Fruit fly (Drosophila melanogaster) whole organism, adult: ENCODE data around the gene CG9961.

ENCODE experiments used
- CG11617 ChIP-seq: fragments of 200-800 bp; sonication (Bioruptor generic); optimal IDR thresholded peaks from 2 replicates; lab custom pipeline; 2017; ENCODE audit warnings: mild to moderate bottlenecking, missing biosample characterization, missing genetic modification reagents, missing genetic modification characterization
- CG12768 ChIP-seq: fragments of 200-800 bp; sonication (Bioruptor generic); optimal IDR thresholded peaks from 2 replicates; lab custom pipeline; 2017; ENCODE audit warnings: missing biosample characterization, missing genetic modification characterization, mild to moderate bottlenecking, moderate library complexity, missing genetic modification reagents
- CG14711 ChIP-seq: fragments of 200-800 bp; sonication (Bioruptor generic); optimal IDR thresholded peaks from 2 replicates; lab custom pipeline; 2018; ENCODE audit warnings: missing biosample characterization, mild to moderate bottlenecking, missing genetic modification characterization, moderate library complexity
- CG1620 ChIP-seq: fragments of 200-800 bp; sonication (Bioruptor generic); optimal IDR thresholded peaks from 2 replicates; lab custom pipeline; 2016; ENCODE audit warnings: missing biosample characterization, missing genetic modification characterization
- CG33017 ChIP-seq: fragments of 200-800 bp; sonication (Bioruptor generic); optimal IDR thresholded peaks from 2 replicates; lab custom pipeline; 2018; ENCODE audit warnings: missing biosample characterization, mild to moderate bottlenecking, missing genetic modification characterization, moderate library complexity
- CG5204 ChIP-seq: fragments of 200-800 bp; sonication (Bioruptor generic); optimal IDR thresholded peaks from 2 replicates; lab custom pipeline; 2016; ENCODE audit warnings: missing biosample characterization, missing genetic modification characterization
- CG7045 ChIP-seq: fragments of 200-800 bp; sonication (Bioruptor generic); optimal IDR thresholded peaks from 2 replicates; lab custom pipeline; 2017; ENCODE audit warnings: missing biosample characterization, mild to moderate bottlenecking, missing genetic modification characterization
- CG7101 ChIP-seq: fragments of 200-800 bp; sonication (Bioruptor generic); optimal IDR thresholded peaks from 2 replicates; lab custom pipeline; 2018; ENCODE audit warnings: missing biosample characterization, mild to moderate bottlenecking, missing genetic modification characterization, moderate library complexity
- Clk ChIP-seq: fragments of 200-800 bp; sonication (Bioruptor generic); optimal IDR thresholded peaks from 2 replicates; lab custom pipeline; 2017; ENCODE audit warnings: missing biosample characterization, missing genetic modification characterization
- Crg-1 ChIP-seq: fragments of 200-800 bp; sonication (Bioruptor generic); optimal IDR thresholded peaks from 2 replicates; lab custom pipeline; 2016; ENCODE audit warnings: missing biosample characterization, missing genetic modification characterization
- Hr96 ChIP-seq: fragments of 200-800 bp; sonication (Bioruptor generic); optimal IDR thresholded peaks from 2 replicates; lab custom pipeline; 2016; ENCODE audit warnings: missing biosample characterization, missing genetic modification characterization
- Mnt ChIP-seq: fragments of 200-800 bp; sonication (Bioruptor generic); optimal IDR thresholded peaks from 2 replicates; lab custom pipeline; 2016; ENCODE audit warnings: missing biosample characterization, mild to moderate bottlenecking, missing genetic modification characterization
- bab1 ChIP-seq: fragments of 200-800 bp; sonication (Bioruptor generic); optimal IDR thresholded peaks from 3 replicates; lab custom pipeline; 2019; ENCODE audit warnings: missing biosample characterization, mild to moderate bottlenecking, missing genetic modification characterization, moderate library complexity
- cic ChIP-seq: fragments of 200-800 bp; sonication (Bioruptor generic); optimal IDR thresholded peaks from 2 replicates; lab custom pipeline; 2017; ENCODE audit warnings: missing biosample characterization, mild to moderate bottlenecking, missing genetic modification characterization, moderate library complexity
- cnc ChIP-seq, 2 experiments: fragments of >200 bp; optimal IDR thresholded peaks; 2 replicates each; lab custom pipeline; 2017
- kay ChIP-seq: fragments of 200-800 bp; sonication (Bioruptor generic); peaks from one replicate; lab custom pipeline; 2016; ENCODE audit warnings: missing biosample characterization, missing genetic modification characterization, borderline replicate concordance
- ovo ChIP-seq: fragments of 200-800 bp; sonication (Bioruptor generic); optimal IDR thresholded peaks from 2 replicates; lab custom pipeline; 2016; ENCODE audit warnings: missing biosample characterization, missing genetic modification characterization
- pad ChIP-seq: fragments of 200-800 bp; sonication (Bioruptor generic); optimal IDR thresholded peaks from 3 replicates; lab custom pipeline; 2017; ENCODE audit warnings: missing biosample characterization, missing genetic modification characterization, mild to moderate bottlenecking, moderate library complexity, missing genetic modification reagents
- tj ChIP-seq: fragments of 200-800 bp; sonication (Bioruptor generic); optimal IDR thresholded peaks from 3 replicates; lab custom pipeline; 2017; ENCODE audit warnings: missing biosample characterization, mild to moderate bottlenecking, missing genetic modification characterization, moderate library complexity
- toe ChIP-seq: fragments of 200-800 bp; sonication (Bioruptor generic); optimal IDR thresholded peaks from 2 replicates; lab custom pipeline; 2016; ENCODE audit warnings: missing biosample characterization, missing genetic modification characterization

CG9961 gene

dm6 chr2L:2744852-2745251 is at the start of gene CG9961, which contains the start of gene Cwc25:
TSS of gene CG9961 (minus strand) at chr2L:2744934.
TSS of gene Cwc25 (plus strand) at chr2L:2745098.
- TF ChIP-seq CG14711 (tag; lab: Kevin White, UChicago) (peak; percentile 3), Crg-1 (GFP tag; lab: Kevin White, UChicago) (no peak), CG11617 (GFP tag; lab: Kevin White, UChicago) (no peak)

- TF ChIP-seq Hr96 (GFP tag; lab: Kevin White, UChicago) (no peak), toe (GFP tag; lab: Kevin White, UChicago) (no peak), cic (GFP tag; lab: Kevin White, UChicago) (no peak), CG12768 (no peak), bab1 (GFP tag; lab: Kevin White, UChicago) (no peak), CG5204 (no peak), Crg-1 (GFP tag; lab: Kevin White, UChicago) (no peak), ovo (GFP tag; lab: Kevin White, UChicago) (no peak), cnc (optimal IDR thresholded peaks at IDR 0.05; lab: Kevin White, UChicago) (no peak), kay (GFP tag; lab: Kevin White, UChicago) (no peak), Clk (GFP tag; lab: Kevin White, UChicago) (no peak), tj (no peak), Mnt (no peak), CG11617 (GFP tag; lab: Kevin White, UChicago) (no peak), CG7101 (tag; lab: Kevin White, UChicago) (no peak), CG7045 (GFP tag; lab: Kevin White, UChicago) (no peak), CG14711 (tag; lab: Kevin White, UChicago) (no peak)
Observed at dm6 chr2L:2782790-2783189, 38.1 kb upstream of the CG9961 start.

- TF ChIP-seq cnc (optimal IDR thresholded peaks at IDR 0.05; lab: Kevin White, UChicago) (no peak), CG7045 (GFP tag; lab: Kevin White, UChicago) (no peak), CG14711 (tag; lab: Kevin White, UChicago) (no peak), tj (no peak), bab1 (GFP tag; lab: Kevin White, UChicago) (no peak), CG7101 (tag; lab: Kevin White, UChicago) (no peak), CG33017 (tag; lab: Kevin White, UChicago) (no peak)
Observed at dm6 chr2L:2771676-2772075, 26.9 kb upstream of the CG9961 start, which contains the start of gene CG15399. TSS of gene CG15399 (minus strand) at chr2L:2771776.

dm6 chr2L:2769476-2770185 is 24.9 kb upstream of the CG9961 start, which contains the start of the genes colt and HINT1:
TSS of gene colt (minus strand) at chr2L:2770069.
TSS of gene HINT1 (plus strand) at chr2L:2770135.
- TF ChIP-seq Clk (GFP tag; lab: Kevin White, UChicago) (peak; percentile 56), cnc (optimal IDR thresholded peaks at IDR 0.05; lab: Kevin White, UChicago) (no peak), CG7045 (GFP tag; lab: Kevin White, UChicago) (peak; percentile 56), Crg-1 (GFP tag; lab: Kevin White, UChicago) (no peak), CG7101 (tag; lab: Kevin White, UChicago) (peak; percentile 40), CG12768 (peak; percentile 92), CG1620 (GFP tag; lab: Kevin White, UChicago) (peak; percentile 23), tj (peak; percentile 61), CG14711 (tag; lab: Kevin White, UChicago) (peak; percentile 52), CG5204 (no peak), Mnt (peak; percentile 50), toe (GFP tag; lab: Kevin White, UChicago) (peak; percentile 83), pad (GFP tag; lab: Kevin White, UChicago) (peak; percentile 15), CG33017 (tag; lab: Kevin White, UChicago) (peak; percentile 27), CG11617 (GFP tag; lab: Kevin White, UChicago) (peak; percentile 77), cic (GFP tag; lab: Kevin White, UChicago) (peak; percentile 59), Hr96 (GFP tag; lab: Kevin White, UChicago) (peak; percentile 76), kay (GFP tag; lab: Kevin White, UChicago) (no peak), ovo (GFP tag; lab: Kevin White, UChicago) (peak; percentile 20), bab1 (GFP tag; lab: Kevin White, UChicago) (peak; percentile 10)

- TF ChIP-seq bab1 (GFP tag; lab: Kevin White, UChicago) (peak; percentile 65), toe (GFP tag; lab: Kevin White, UChicago) (no peak), cic (GFP tag; lab: Kevin White, UChicago) (peak; percentile 60)
Observed at dm6 chr2L:2767627-2768026, 22.9 kb upstream of the CG9961 start, which contains the start of the genes Taf10b and Taf10. TSS of gene Taf10b (minus strand) at chr2L:2767845. TSS of gene Taf10 (plus strand) at chr2L:2767890.

- TF ChIP-seq bab1 (GFP tag; lab: Kevin White, UChicago) (peak; percentile 91), CG5204 (no peak), CG7045 (GFP tag; lab: Kevin White, UChicago) (peak; percentile 95), CG1620 (GFP tag; lab: Kevin White, UChicago) (peak; percentile 84), CG11617 (GFP tag; lab: Kevin White, UChicago) (peak; percentile 90), cnc (optimal IDR thresholded peaks at IDR 0.05; lab: Kevin White, UChicago) (no peak), CG12768 (peak; percentile 91), tj (peak; percentile 78), Hr96 (GFP tag; lab: Kevin White, UChicago) (peak; percentile 87), ovo (GFP tag; lab: Kevin White, UChicago) (peak; percentile 57), Crg-1 (GFP tag; lab: Kevin White, UChicago) (peak; percentile 76), toe (GFP tag; lab: Kevin White, UChicago) (peak; percentile 92), CG7101 (tag; lab: Kevin White, UChicago) (peak; percentile 91), kay (GFP tag; lab: Kevin White, UChicago) (no peak), pad (GFP tag; lab: Kevin White, UChicago) (peak; percentile 76), Mnt (peak; percentile 84), CG14711 (tag; lab: Kevin White, UChicago) (peak; percentile 88), cic (GFP tag; lab: Kevin White, UChicago) (peak; percentile 1), CG33017 (tag; lab: Kevin White, UChicago) (peak; percentile 93), Clk (GFP tag; lab: Kevin White, UChicago) (peak; percentile 77)
Observed at dm6 chr2L:2765659-2766373, 21.1 kb upstream of the CG9961 start, which contains the start of the genes Snx21 and aph-1. TSS of gene Snx21 (minus strand) at chr2L:2765665. TSS of gene aph-1 (plus strand) at chr2L:2766233.
